Worm (Caenorhabditis elegans): ENCODE data around the gene srh-181.

DNA sequence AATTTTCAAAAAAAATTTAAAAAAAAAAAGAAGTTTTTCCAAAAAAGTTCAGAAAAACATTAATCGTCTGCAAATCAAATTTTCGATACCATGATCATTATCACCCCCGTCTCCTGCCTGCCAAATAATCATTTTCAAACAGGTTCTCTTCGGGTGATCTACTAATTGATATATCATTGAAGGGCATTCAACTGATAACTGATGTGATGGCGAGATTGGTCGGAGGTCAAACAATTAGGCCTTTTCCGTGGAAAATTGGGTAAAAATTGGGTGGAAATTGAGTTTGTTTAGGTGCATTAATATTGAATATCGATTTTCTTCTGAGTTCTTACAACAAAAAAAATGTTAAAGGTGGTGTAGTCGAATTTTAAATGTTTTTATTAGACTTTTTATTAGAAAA, 12.8 kb downstream of the srh-181 start, which contains the start of gene Y51A2D.18:
- TF ChIP-seq nhr-12 (tag; optimal IDR thresholded peaks at IDR 0.05) (no peak), fkh-10 (GFP tag; optimal IDR thresholded peaks at IDR 0.05) (no peak), unc-62 (GFP tag; optimal IDR thresholded peaks at IDR 0.05) (no peak), nhr-77 (tag; optimal IDR thresholded peaks at IDR 0.05) (no peak), ZK546.5 (tag; optimal IDR thresholded peaks at IDR 0.05) (no peak)

Measured in whole organism, L3 larva.